Fruit fly (Drosophila melanogaster) S2 (cell line): ENCODE measurements around the gene CG12523.

Experiments used
- CG8478 ChIP-seq: fragments of >200 bp; optimal IDR thresholded peaks from 2 replicates; lab custom pipeline; 2018
- CTCF ChIP-seq, 2 experiments: fragments of >200 bp; optimal IDR thresholded peaks; 2 replicates each; lab custom pipeline; 2018

DNA sequence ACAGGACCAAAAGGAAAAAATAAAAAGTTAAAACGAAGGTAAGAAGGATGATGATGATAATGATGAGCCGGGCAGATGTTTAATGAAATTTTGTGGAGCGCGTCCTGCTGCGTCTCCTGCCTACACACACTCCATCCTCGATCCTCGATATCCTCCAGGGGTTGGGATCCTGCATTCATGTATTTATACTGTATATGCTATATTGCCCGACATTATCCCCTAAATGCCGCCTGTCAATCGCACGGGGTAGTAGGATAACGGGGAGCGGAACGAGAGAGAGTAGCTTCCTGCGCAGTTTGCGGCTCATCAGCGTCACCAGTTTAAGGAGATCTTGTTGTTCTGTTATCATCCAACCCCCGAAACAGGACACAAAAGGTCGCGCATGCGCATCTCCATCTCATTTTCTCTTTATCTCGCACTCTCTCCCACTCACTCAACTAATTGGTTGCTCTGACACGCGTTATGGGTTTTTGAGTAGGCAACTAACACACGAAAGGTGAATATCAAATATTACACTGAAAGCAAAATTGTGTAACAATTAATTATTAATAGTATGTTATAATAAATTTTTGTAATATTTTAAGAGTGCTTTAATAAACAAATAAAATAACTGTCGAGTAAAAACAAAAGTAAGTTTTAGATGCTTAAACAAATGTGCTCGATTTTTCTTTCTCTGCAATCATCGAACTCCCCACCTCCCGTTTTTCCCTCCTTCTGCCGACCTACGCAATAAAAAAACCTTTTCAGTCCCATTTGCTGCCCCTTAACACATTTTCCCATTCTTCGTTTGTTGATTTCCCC lies 31.6 kb upstream of the CG12523 start:
- TF ChIP-seq CG8478 (no peak), CTCF (optimal IDR thresholded peaks at IDR 0.05; lab: Kevin White, UChicago) (no peak)
